Fruit fly (Drosophila melanogaster): Measurements from ENCODE around the gene CG18178.

dm6 chr3L:9693552-9694133 is 25.3 kb downstream of the CG18178 start:
- TF ChIP-seq h (optimal IDR thresholded peaks at IDR 0.05) (no peak), psq (optimal IDR thresholded peaks at IDR 0.05) (no peak), insv (optimal IDR thresholded peaks at IDR 0.05) (no peak), Myc (optimal IDR thresholded peaks at IDR 0.05) (no peak), Sin3A (optimal IDR thresholded peaks at IDR 0.05) (no peak)
